Fruit fly (Drosophila melanogaster) whole organism, adult: ENCODE data around the gene Acp63F.

Source experiments
- CG11617 ChIP-seq: fragments of 200-800 bp; sonication (Bioruptor generic); optimal IDR thresholded peaks from 2 replicates; lab custom pipeline; 2017; ENCODE audit warnings: mild to moderate bottlenecking, missing biosample characterization, missing genetic modification reagents, missing genetic modification characterization
- CG12768 ChIP-seq: fragments of 200-800 bp; sonication (Bioruptor generic); optimal IDR thresholded peaks from 2 replicates; lab custom pipeline; 2017; ENCODE audit warnings: missing biosample characterization, missing genetic modification characterization, mild to moderate bottlenecking, moderate library complexity, missing genetic modification reagents
- CG14711 ChIP-seq: fragments of 200-800 bp; sonication (Bioruptor generic); optimal IDR thresholded peaks from 2 replicates; lab custom pipeline; 2018; ENCODE audit warnings: missing biosample characterization, mild to moderate bottlenecking, missing genetic modification characterization, moderate library complexity
- CG1620 ChIP-seq: fragments of 200-800 bp; sonication (Bioruptor generic); optimal IDR thresholded peaks from 2 replicates; lab custom pipeline; 2016; ENCODE audit warnings: missing biosample characterization, missing genetic modification characterization
- CG33017 ChIP-seq: fragments of 200-800 bp; sonication (Bioruptor generic); optimal IDR thresholded peaks from 2 replicates; lab custom pipeline; 2018; ENCODE audit warnings: missing biosample characterization, mild to moderate bottlenecking, missing genetic modification characterization, moderate library complexity
- CG5204 ChIP-seq: fragments of 200-800 bp; sonication (Bioruptor generic); optimal IDR thresholded peaks from 2 replicates; lab custom pipeline; 2016; ENCODE audit warnings: missing biosample characterization, missing genetic modification characterization
- CG7045 ChIP-seq: fragments of 200-800 bp; sonication (Bioruptor generic); optimal IDR thresholded peaks from 2 replicates; lab custom pipeline; 2017; ENCODE audit warnings: missing biosample characterization, mild to moderate bottlenecking, missing genetic modification characterization
- CG7101 ChIP-seq: fragments of 200-800 bp; sonication (Bioruptor generic); optimal IDR thresholded peaks from 2 replicates; lab custom pipeline; 2018; ENCODE audit warnings: missing biosample characterization, mild to moderate bottlenecking, missing genetic modification characterization, moderate library complexity
- Clk ChIP-seq: fragments of 200-800 bp; sonication (Bioruptor generic); optimal IDR thresholded peaks from 2 replicates; lab custom pipeline; 2017; ENCODE audit warnings: missing biosample characterization, missing genetic modification characterization
- Crg-1 ChIP-seq: fragments of 200-800 bp; sonication (Bioruptor generic); optimal IDR thresholded peaks from 2 replicates; lab custom pipeline; 2016; ENCODE audit warnings: missing biosample characterization, missing genetic modification characterization
- Hr96 ChIP-seq: fragments of 200-800 bp; sonication (Bioruptor generic); optimal IDR thresholded peaks from 2 replicates; lab custom pipeline; 2016; ENCODE audit warnings: missing biosample characterization, missing genetic modification characterization
- Mnt ChIP-seq: fragments of 200-800 bp; sonication (Bioruptor generic); optimal IDR thresholded peaks from 2 replicates; lab custom pipeline; 2016; ENCODE audit warnings: missing biosample characterization, mild to moderate bottlenecking, missing genetic modification characterization
- bab1 ChIP-seq: fragments of 200-800 bp; sonication (Bioruptor generic); optimal IDR thresholded peaks from 3 replicates; lab custom pipeline; 2019; ENCODE audit warnings: missing biosample characterization, mild to moderate bottlenecking, missing genetic modification characterization, moderate library complexity
- cic ChIP-seq: fragments of 200-800 bp; sonication (Bioruptor generic); optimal IDR thresholded peaks from 2 replicates; lab custom pipeline; 2017; ENCODE audit warnings: missing biosample characterization, mild to moderate bottlenecking, missing genetic modification characterization, moderate library complexity
- cnc ChIP-seq, 2 experiments: fragments of >200 bp; optimal IDR thresholded peaks; 2 replicates each; lab custom pipeline; 2017
- kay ChIP-seq: fragments of 200-800 bp; sonication (Bioruptor generic); peaks from one replicate; lab custom pipeline; 2016; ENCODE audit warnings: missing biosample characterization, missing genetic modification characterization, borderline replicate concordance
- ovo ChIP-seq: fragments of 200-800 bp; sonication (Bioruptor generic); optimal IDR thresholded peaks from 2 replicates; lab custom pipeline; 2016; ENCODE audit warnings: missing biosample characterization, missing genetic modification characterization
- pad ChIP-seq: fragments of 200-800 bp; sonication (Bioruptor generic); optimal IDR thresholded peaks from 3 replicates; lab custom pipeline; 2017; ENCODE audit warnings: missing biosample characterization, missing genetic modification characterization, mild to moderate bottlenecking, moderate library complexity, missing genetic modification reagents
- tj ChIP-seq: fragments of 200-800 bp; sonication (Bioruptor generic); optimal IDR thresholded peaks from 3 replicates; lab custom pipeline; 2017; ENCODE audit warnings: missing biosample characterization, mild to moderate bottlenecking, missing genetic modification characterization, moderate library complexity
- toe ChIP-seq: fragments of 200-800 bp; sonication (Bioruptor generic); optimal IDR thresholded peaks from 2 replicates; lab custom pipeline; 2016; ENCODE audit warnings: missing biosample characterization, missing genetic modification characterization

Acp63F gene

DNA sequence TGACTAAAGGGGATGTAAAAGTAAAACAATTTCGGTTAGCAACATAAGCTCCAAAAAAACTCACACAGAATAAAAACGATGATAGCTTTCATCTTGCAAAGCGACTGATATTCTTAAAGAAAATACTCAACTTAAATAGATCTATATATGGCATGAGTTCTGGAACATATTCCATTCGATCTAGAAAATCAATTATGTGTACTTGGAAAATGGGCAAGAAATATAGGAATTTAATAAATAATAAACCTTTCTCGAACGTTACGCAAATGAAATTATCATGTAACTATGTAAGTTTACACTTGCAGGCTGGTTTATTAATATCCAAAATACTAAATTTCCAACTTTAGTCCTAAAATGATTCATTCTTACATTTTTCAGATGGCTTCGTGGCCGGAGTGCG lies at the start of gene Acp63F:
Gene Acp63F, minus strand, starts transcription at position 101 of the 400 bp plus-strand sequence.
- no peak for TF ChIP-seq CG7045 (GFP tag; lab: Kevin White, UChicago)
- TF ChIP-seq CG7101 (tag; lab: Kevin White, UChicago) = no peak
- TF ChIP-seq tj (GFP tag; lab: Kevin White, UChicago) = no peak
- no peak for TF ChIP-seq CG11617
- no peak for TF ChIP-seq CG1620 (GFP tag; lab: Kevin White, UChicago)
- no peak for TF ChIP-seq Mnt (GFP tag; lab: Kevin White, UChicago)
- no peak for TF ChIP-seq Clk (GFP tag; lab: Kevin White, UChicago)
- no peak for TF ChIP-seq Crg-1 (GFP tag; lab: Kevin White, UChicago)
- TF ChIP-seq cnc (optimal IDR thresholded peaks at IDR 0.05; lab: Kevin White, UChicago) = no peak
- TF ChIP-seq ovo (GFP tag; lab: Kevin White, UChicago) = no peak
- no peak for TF ChIP-seq CG14711
- no peak for TF ChIP-seq toe (GFP tag; lab: Kevin White, UChicago)
- no peak for TF ChIP-seq pad (GFP tag; lab: Kevin White, UChicago)
- TF ChIP-seq CG5204 (GFP tag; lab: Kevin White, UChicago) = no peak
- no peak for TF ChIP-seq CG12768 (GFP tag; lab: Kevin White, UChicago)

DNA sequence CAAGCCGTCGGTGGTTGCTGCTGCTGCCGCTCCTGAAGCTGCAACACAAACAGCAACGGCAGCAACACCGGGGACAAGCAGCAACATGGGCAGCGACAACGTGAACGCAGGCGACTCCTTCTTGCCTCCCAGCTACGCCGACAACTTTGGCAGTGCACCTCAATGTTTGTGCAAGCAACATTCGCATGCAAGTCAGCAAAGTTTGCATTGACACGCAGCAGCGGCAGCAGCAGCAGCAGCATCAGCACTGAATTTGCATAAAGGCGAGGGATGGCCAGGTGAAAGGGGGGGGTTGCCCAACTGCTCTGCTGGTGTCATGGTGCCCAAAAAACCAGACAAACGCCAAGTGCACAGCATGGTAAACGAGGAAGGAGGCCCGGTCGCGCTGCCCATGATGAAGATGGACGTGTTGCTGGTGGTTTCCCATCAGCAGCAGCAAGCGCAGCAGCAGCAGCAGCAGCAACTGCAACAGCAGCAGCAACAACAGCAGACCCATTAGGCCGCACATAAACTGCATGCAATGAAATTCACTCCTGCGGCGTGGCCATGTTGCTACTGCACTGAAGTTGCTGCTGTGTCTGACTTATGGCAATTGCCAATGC lies 49.2 kb upstream of the Acp63F start:
- TF ChIP-seq tj (GFP tag; lab: Kevin White, UChicago) (no peak), bab1 (no peak), CG1620 (GFP tag; lab: Kevin White, UChicago) (no peak), Crg-1 (GFP tag; lab: Kevin White, UChicago) (no peak), CG11617 (no peak), Hr96 (GFP tag; lab: Kevin White, UChicago) (no peak), CG33017 (tag; lab: Kevin White, UChicago) (no peak), ovo (GFP tag; lab: Kevin White, UChicago) (no peak), pad (GFP tag; lab: Kevin White, UChicago) (no peak), toe (GFP tag; lab: Kevin White, UChicago) (no peak), CG14711 (no peak)

DNA sequence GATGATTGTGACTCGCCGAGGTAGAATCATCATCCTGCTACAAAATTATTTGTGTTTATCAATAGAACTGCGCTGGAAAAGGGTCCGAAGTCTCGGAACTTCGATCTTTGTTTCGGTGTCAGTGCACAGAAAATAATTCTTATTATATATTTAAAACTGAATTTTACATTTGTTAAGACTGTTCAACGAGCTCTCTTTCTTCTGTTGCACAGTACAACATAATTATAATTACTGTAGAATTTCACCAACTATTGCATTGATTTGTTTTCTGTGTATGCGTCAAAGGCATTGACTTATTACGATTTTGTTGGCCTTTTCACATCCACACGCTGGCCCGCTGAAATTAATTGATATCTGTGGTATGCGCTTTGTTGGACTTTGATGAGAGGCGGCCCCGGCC lies 47.3 kb upstream of the Acp63F start:
- TF ChIP-seq pad (GFP tag; lab: Kevin White, UChicago) (no peak), CG7101 (tag; lab: Kevin White, UChicago) (no peak), tj (GFP tag; lab: Kevin White, UChicago) (no peak)

DNA sequence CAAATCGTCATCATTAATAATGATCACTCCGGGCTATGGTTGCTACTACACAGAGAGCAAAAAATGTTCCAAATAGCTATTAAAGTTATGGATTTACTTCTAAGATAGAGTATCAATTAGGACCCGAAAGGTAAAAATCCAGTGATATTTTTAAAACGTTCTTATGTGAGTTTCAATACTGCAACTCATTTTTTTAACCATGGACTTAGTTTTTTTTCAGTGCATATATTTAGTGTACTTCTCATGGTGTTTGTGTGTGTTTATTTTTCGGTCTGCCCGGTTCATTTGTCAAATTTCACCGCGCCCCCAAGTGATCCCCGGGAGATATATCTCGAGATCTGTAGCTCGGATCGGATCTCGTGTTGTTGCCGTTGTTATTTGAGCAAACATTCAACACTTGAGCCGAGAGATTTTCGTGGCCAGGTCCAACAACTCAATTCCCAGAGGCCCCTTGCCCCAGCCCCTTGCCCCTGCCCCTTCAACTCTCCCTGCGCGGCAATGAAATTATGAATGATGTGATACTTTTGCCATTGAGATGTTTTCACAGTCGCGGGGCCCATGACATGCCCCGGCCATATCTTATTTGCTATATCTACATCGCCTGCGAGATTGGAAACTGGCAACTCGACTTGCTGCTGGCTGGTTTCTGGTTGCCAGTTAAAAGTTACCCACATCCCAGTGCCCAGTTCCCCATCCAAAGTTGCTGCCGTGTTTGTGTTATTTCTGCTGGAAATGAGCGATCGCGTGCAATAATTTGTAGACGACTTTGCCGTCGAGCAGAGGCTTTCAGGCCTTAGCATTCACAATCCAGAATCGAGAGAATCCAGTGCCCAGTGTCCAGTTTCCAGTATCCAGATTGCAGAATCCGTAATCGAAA lies 46.6 kb upstream of the Acp63F start:
- no peak for TF ChIP-seq cic (GFP tag; lab: Kevin White, UChicago)
- no peak for TF ChIP-seq CG5204 (GFP tag; lab: Kevin White, UChicago)
- TF ChIP-seq ovo (GFP tag; lab: Kevin White, UChicago) = no peak
- no peak for TF ChIP-seq bab1
- no peak for TF ChIP-seq CG1620 (GFP tag; lab: Kevin White, UChicago)
- TF ChIP-seq CG7045 (GFP tag; lab: Kevin White, UChicago) = no peak
- no peak for TF ChIP-seq Hr96 (GFP tag; lab: Kevin White, UChicago)
- TF ChIP-seq Mnt (GFP tag; lab: Kevin White, UChicago) = no peak
- no peak for TF ChIP-seq cnc (optimal IDR thresholded peaks at IDR 0.05; lab: Kevin White, UChicago)

DNA sequence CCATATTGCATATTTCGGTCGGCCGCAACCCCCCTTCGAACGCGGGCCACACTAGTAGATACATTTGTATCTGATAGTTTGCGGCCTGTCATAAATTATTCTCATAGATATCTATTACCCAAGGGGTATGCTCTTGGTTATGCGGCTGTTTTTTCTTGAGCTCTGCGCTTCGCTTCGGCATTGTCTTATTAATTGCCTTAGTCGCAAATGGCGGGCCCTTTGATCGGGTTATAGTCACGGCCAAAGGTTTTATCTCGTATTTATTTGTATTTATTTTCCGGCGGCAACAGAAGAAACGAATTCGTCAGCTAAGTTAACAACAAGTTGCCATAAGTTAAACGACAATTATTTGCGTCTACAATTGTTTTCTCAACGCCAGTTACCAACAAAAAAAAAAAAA lies 39.9 kb upstream of the Acp63F start:
- TF ChIP-seq Mnt (GFP tag; lab: Kevin White, UChicago) (no peak), ovo (GFP tag; lab: Kevin White, UChicago) (no peak), kay (GFP tag; lab: Kevin White, UChicago) (peak; percentile 61)

DNA sequence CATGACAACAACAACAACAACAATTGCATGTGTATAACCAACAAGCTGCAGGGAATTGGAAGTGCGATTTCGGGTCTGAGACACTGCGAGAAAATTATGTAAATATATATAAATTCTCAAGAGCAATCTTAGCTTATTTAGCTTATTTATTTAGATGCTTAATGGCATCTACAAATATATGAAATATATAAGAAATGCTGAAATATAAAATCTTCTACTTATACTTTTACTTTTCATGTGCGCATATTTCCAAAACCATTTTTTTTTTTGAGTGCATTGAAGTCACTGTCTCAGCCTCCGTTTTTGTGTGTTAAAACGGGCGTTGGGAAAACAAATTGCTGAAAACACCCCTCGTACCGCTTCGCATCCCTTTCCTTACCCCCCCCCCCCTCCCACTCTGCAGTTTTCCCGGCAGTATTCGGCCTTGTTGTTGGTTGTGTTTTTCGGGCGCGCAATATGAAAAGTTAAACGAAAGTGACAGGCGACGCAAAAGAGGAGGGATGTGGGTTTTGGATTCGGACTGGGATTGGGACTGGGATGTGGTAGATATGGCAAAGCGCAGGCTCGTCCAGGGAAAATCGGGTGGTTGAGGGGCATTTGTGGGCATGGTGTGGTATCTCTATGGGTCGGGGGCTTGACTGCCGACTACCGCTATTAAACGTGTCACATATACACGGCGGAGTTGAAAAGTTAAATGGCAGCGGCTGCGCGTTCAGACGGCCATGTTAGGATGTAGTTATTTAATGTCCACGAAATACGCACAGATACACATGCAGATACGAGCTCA lies 39.2 kb upstream of the Acp63F start:
- no peak for TF ChIP-seq ovo (GFP tag; lab: Kevin White, UChicago)
- no peak for TF ChIP-seq CG11617
- no peak for TF ChIP-seq CG12768 (GFP tag; lab: Kevin White, UChicago)
- TF ChIP-seq Crg-1 (GFP tag; lab: Kevin White, UChicago) = no peak
- no peak for TF ChIP-seq CG33017 (tag; lab: Kevin White, UChicago)
- no peak for TF ChIP-seq CG14711
- TF ChIP-seq Hr96 (GFP tag; lab: Kevin White, UChicago) = no peak
- no peak for TF ChIP-seq kay (GFP tag; lab: Kevin White, UChicago)
- no peak for TF ChIP-seq cnc (optimal IDR thresholded peaks at IDR 0.05; lab: Kevin White, UChicago)
- no peak for TF ChIP-seq CG7045 (GFP tag; lab: Kevin White, UChicago)
- no peak for TF ChIP-seq pad (GFP tag; lab: Kevin White, UChicago)
- no peak for TF ChIP-seq CG1620 (GFP tag; lab: Kevin White, UChicago)
- no peak for TF ChIP-seq Mnt (GFP tag; lab: Kevin White, UChicago)
- TF ChIP-seq toe (GFP tag; lab: Kevin White, UChicago) = no peak
- TF ChIP-seq cic (GFP tag; lab: Kevin White, UChicago) = no peak
- TF ChIP-seq bab1 = no peak
